Worm (Caenorhabditis elegans): ENCODE results near the gene kcnl-1.

The kcnl-1 gene

ce11 chrV:19565082-19565481 is at the start of gene kcnl-1:
kcnl-1 (plus strand) TSS chrV:19565382.
- no peak for TF ChIP-seq ceh-16 (tag; optimal IDR thresholded peaks at IDR 0.05)
- TF ChIP-seq lsy-2 (tag; optimal IDR thresholded peaks at IDR 0.05), result no peak
- TF ChIP-seq snpc-4 (tag; optimal IDR thresholded peaks at IDR 0.05), result no peak
- no peak for TF ChIP-seq nhr-77 (tag; optimal IDR thresholded peaks at IDR 0.05)
- TF ChIP-seq zag-1 (tag; optimal IDR thresholded peaks at IDR 0.05), result no peak
- no peak for TF ChIP-seq ceh-82 (tag; optimal IDR thresholded peaks at IDR 0.05)
- TF ChIP-seq mdl-1 (tag; optimal IDR thresholded peaks at IDR 0.05), result no peak
- TF ChIP-seq dmd-4 (tag; optimal IDR thresholded peaks at IDR 0.05), result no peak
- no peak for TF ChIP-seq lin-13 (GFP tag; optimal IDR thresholded peaks at IDR 0.05)
- no peak for TF ChIP-seq egl-27 (tag; optimal IDR thresholded peaks at IDR 0.05)
- TF ChIP-seq lin-11 (tag; optimal IDR thresholded peaks at IDR 0.05), result no peak

- no peak for TF ChIP-seq snpc-4 (tag; optimal IDR thresholded peaks at IDR 0.05)
- TF ChIP-seq ceh-16 (tag; optimal IDR thresholded peaks at IDR 0.05), result no peak
- TF ChIP-seq nhr-6 (tag; optimal IDR thresholded peaks at IDR 0.05), result no peak
- TF ChIP-seq dmd-4 (tag; optimal IDR thresholded peaks at IDR 0.05), result no peak
- TF ChIP-seq egl-27 (tag; optimal IDR thresholded peaks at IDR 0.05), result no peak
- no peak for TF ChIP-seq gmeb-1 (tag; optimal IDR thresholded peaks at IDR 0.05)
- TF ChIP-seq ztf-11 (tag; optimal IDR thresholded peaks at IDR 0.05), result no peak
- no peak for TF ChIP-seq mdl-1 (tag; optimal IDR thresholded peaks at IDR 0.05)
- no peak for TF ChIP-seq ama-1 (optimal IDR thresholded peaks at IDR 0.05)
- no peak for TF ChIP-seq peb-1 (tag; optimal IDR thresholded peaks at IDR 0.05)
- TF ChIP-seq unc-55 (GFP tag; optimal IDR thresholded peaks at IDR 0.05), result no peak
- no peak for TF ChIP-seq nhr-237 (tag; optimal IDR thresholded peaks at IDR 0.05)
- TF ChIP-seq aly-2 (tag; optimal IDR thresholded peaks at IDR 0.05), result no peak
- no peak for TF ChIP-seq fos-1 (tag; optimal IDR thresholded peaks at IDR 0.05)
- TF ChIP-seq alr-1 (tag; optimal IDR thresholded peaks at IDR 0.05), result no peak
- TF ChIP-seq mbf-1 (tag; optimal IDR thresholded peaks at IDR 0.05), result no peak
- no peak for TF ChIP-seq sem-4 (tag; optimal IDR thresholded peaks at IDR 0.05)
- no peak for TF ChIP-seq nhr-10 (tag; optimal IDR thresholded peaks at IDR 0.05)
Observed at ce11 chrV:19518468-19519168, 46.6 kb upstream of the kcnl-1 start.

- TF ChIP-seq gmeb-1 (tag; optimal IDR thresholded peaks at IDR 0.05) (no peak), Y55F3AM.14 (GFP tag; optimal IDR thresholded peaks at IDR 0.05) (peak; percentile 50), sem-4 (tag; optimal IDR thresholded peaks at IDR 0.05) (peak; percentile 10), crh-2 (tag; optimal IDR thresholded peaks at IDR 0.05) (peak; percentile 8), lsy-2 (tag; optimal IDR thresholded peaks at IDR 0.05) (peak in 1 of 2 experiments; percentile 52), ztf-4 (tag; optimal IDR thresholded peaks at IDR 0.05) (peak; percentile 63), nhr-6 (tag; optimal IDR thresholded peaks at IDR 0.05) (no peak)
Observed at ce11 chrV:19519511-19519934, 45.7 kb upstream of the kcnl-1 start.

ce11 chrV:19520130-19520529 is 45.1 kb upstream of the kcnl-1 start:
- TF ChIP-seq lsy-2 (tag; optimal IDR thresholded peaks at IDR 0.05) (no peak), Y55F3AM.14 (GFP tag; optimal IDR thresholded peaks at IDR 0.05) (peak; percentile 20), ztf-4 (tag; optimal IDR thresholded peaks at IDR 0.05) (peak; percentile 53), ama-1 (optimal IDR thresholded peaks at IDR 0.05) (peak; percentile 76), lin-13 (GFP tag; optimal IDR thresholded peaks at IDR 0.05) (no peak)

- TF ChIP-seq mab-5 (tag; optimal IDR thresholded peaks at IDR 0.05), result no peak
- TF ChIP-seq ama-1 (optimal IDR thresholded peaks at IDR 0.05), result peak; percentile 52
- no peak for TF ChIP-seq elt-3 (tag; optimal IDR thresholded peaks at IDR 0.05)
- no peak for TF ChIP-seq fos-1 (tag; optimal IDR thresholded peaks at IDR 0.05)
- TF ChIP-seq nhr-10 (tag; optimal IDR thresholded peaks at IDR 0.05), result no peak
- no peak for TF ChIP-seq peb-1 (tag; optimal IDR thresholded peaks at IDR 0.05)
Observed at ce11 chrV:19520597-19521322, 44.4 kb upstream of the kcnl-1 start.
